Fruit fly (Drosophila melanogaster) whole organism, embryonic: ENCODE results near the gene CG32073.

Source experiments
- Asciz ChIP-seq: fragments of 200-800 bp; sonication (Bioruptor generic); optimal IDR thresholded peaks from 2 replicates; lab custom pipeline; 2017; ENCODE audit warnings: missing biosample characterization, mild to moderate bottlenecking, missing genetic modification characterization, missing genetic modification reagents
- BtbVII ChIP-seq: fragments of 200-800 bp; sonication (Bioruptor generic); optimal IDR thresholded peaks from 3 replicates; lab custom pipeline; 2017; ENCODE audit warnings: missing biosample characterization, mild to moderate bottlenecking, missing genetic modification characterization
- Bteb2 ChIP-seq: fragments of 200-800 bp; sonication (Bioruptor generic); optimal IDR thresholded peaks from 2 replicates; lab custom pipeline; 2016; ENCODE audit warnings: missing biosample characterization, missing genetic modification characterization
- CG14014 ChIP-seq: fragments of 200-800 bp; sonication (Bioruptor generic); IDR thresholded peaks from 2 replicates; pipeline ENCODE4 v1.3.6; 2022; ENCODE audit warnings: missing biosample characterization, missing genetic modification characterization
- CG15269 ChIP-seq: fragments of 200-800 bp; sonication (Bioruptor generic); optimal IDR thresholded peaks from 2 replicates; lab custom pipeline; 2018; ENCODE audit warnings: missing biosample characterization, mild to moderate bottlenecking, missing genetic modification characterization, moderate library complexity
- CG15479 ChIP-seq: fragments of 200-800 bp; sonication (Bioruptor generic); optimal IDR thresholded peaks from 3 replicates; lab custom pipeline; 2019; ENCODE audit warnings: missing biosample characterization, mild to moderate bottlenecking, missing genetic modification characterization, moderate library complexity
- CG15601 ChIP-seq: fragments of 200-800 bp; sonication (Bioruptor generic); optimal IDR thresholded peaks from 3 replicates; lab custom pipeline; 2019; ENCODE audit warnings: missing biosample characterization, mild to moderate bottlenecking, missing genetic modification characterization, moderate library complexity
- CG16779 ChIP-seq: fragments of 200-800 bp; sonication (Bioruptor generic); IDR thresholded peaks from 2 replicates; pipeline ENCODE4 v1.3.6; 2022; ENCODE audit warnings: missing biosample characterization, missing genetic modification characterization
- CG17328 ChIP-seq: fragments of 200-800 bp; sonication (Bioruptor generic); IDR thresholded peaks from 2 replicates; pipeline ENCODE4 v1.3.6; 2022; ENCODE audit warnings: missing biosample characterization, missing genetic modification characterization
- CG17829 ChIP-seq: fragments of 200-800 bp; optimal IDR thresholded peaks from 2 replicates; lab custom pipeline; 2019; ENCODE audit warnings: missing biosample characterization, mild to moderate bottlenecking, missing genetic modification characterization, moderate library complexity
- CG1792 ChIP-seq: fragments of 200-800 bp; sonication (Bioruptor generic); optimal IDR thresholded peaks from 2 replicates; lab custom pipeline; 2016; ENCODE audit warnings: missing biosample characterization, missing genetic modification characterization
- CG18262 ChIP-seq: fragments of 200-800 bp; optimal IDR thresholded peaks from 3 replicates; lab custom pipeline; 2019; ENCODE audit warnings: missing biosample characterization, mild to moderate bottlenecking, missing genetic modification characterization, moderate library complexity
- CG18599 ChIP-seq: fragments of 200-800 bp; sonication (Bioruptor generic); optimal IDR thresholded peaks from 3 replicates; lab custom pipeline; 2017; ENCODE audit warnings: missing biosample characterization, missing genetic modification characterization, mild to moderate bottlenecking, moderate library complexity, missing genetic modification reagents
- CG2120 ChIP-seq: fragments of 200-800 bp; sonication (Bioruptor generic); optimal IDR thresholded peaks from 3 replicates; lab custom pipeline; 2016; ENCODE audit warnings: missing biosample characterization, missing genetic modification characterization
- CG2199 ChIP-seq: fragments of 200-800 bp; sonication (Bioruptor generic); IDR thresholded peaks from 3 replicates; pipeline ENCODE4 v1.3.6; 2022; ENCODE audit warnings: missing biosample characterization, missing genetic modification characterization
- CG30431 ChIP-seq: fragments of 200-800 bp; sonication (Bioruptor generic); optimal IDR thresholded peaks from 2 replicates; lab custom pipeline; 2017; ENCODE audit warnings: missing biosample characterization, missing genetic modification characterization
- CG4360 ChIP-seq: fragments of 200-800 bp; sonication (Bioruptor generic); IDR thresholded peaks from 2 replicates; pipeline ENCODE4 v1.3.6; 2022; ENCODE audit warnings: missing biosample characterization, missing genetic modification characterization
- CG5180 ChIP-seq: fragments of 200-800 bp; sonication (Bioruptor generic); optimal IDR thresholded peaks from 3 replicates; lab custom pipeline; 2017; ENCODE audit warnings: missing biosample characterization, missing genetic modification characterization, mild to moderate bottlenecking, moderate library complexity, missing genetic modification reagents
- CG6791 ChIP-seq: fragments of 200-800 bp; sonication (Bioruptor generic); IDR thresholded peaks from 3 replicates; pipeline ENCODE4 v1.3.6; 2022; ENCODE audit warnings: missing biosample characterization, missing genetic modification characterization; ENCODE audit not compliant: partially characterized antibody
- Doc2 ChIP-seq: fragments of 200-800 bp; sonication (Bioruptor generic); IDR thresholded peaks from 2 replicates; pipeline ENCODE4 v1.3.6; 2022; ENCODE audit warnings: missing biosample characterization, missing genetic modification characterization
- Dref ChIP-seq: fragments of 200-800 bp; sonication (Bioruptor generic); IDR thresholded peaks from 2 replicates; pipeline ENCODE4 v1.3.6; 2022; ENCODE audit warnings: missing biosample characterization, missing genetic modification characterization
- Gsc ChIP-seq: fragments of 200-800 bp; sonication (Bioruptor generic); IDR thresholded peaks from 2 replicates; pipeline ENCODE4 v1.3.6; 2022; ENCODE audit warnings: missing biosample characterization, missing genetic modification characterization
- MTF-1 ChIP-seq: fragments of 200-800 bp; sonication (Bioruptor generic); optimal IDR thresholded peaks from 2 replicates; lab custom pipeline; 2018; ENCODE audit warnings: missing biosample characterization, mild to moderate bottlenecking, missing genetic modification characterization, borderline replicate concordance
- Mrtf ChIP-seq: fragments of 200-800 bp; sonication (Bioruptor generic); IDR thresholded peaks from 3 replicates; pipeline ENCODE4 v1.3.6; 2022; ENCODE audit warnings: missing biosample characterization, missing genetic modification characterization
- Neu2 ChIP-seq: fragments of 200-800 bp; sonication (Bioruptor generic); optimal IDR thresholded peaks from 3 replicates; lab custom pipeline; 2016; ENCODE audit warnings: missing biosample characterization, missing genetic modification characterization, borderline replicate concordance
- Rx ChIP-seq: fragments of 200-800 bp; sonication (Bioruptor generic); IDR thresholded peaks from 2 replicates; pipeline ENCODE4 v1.3.6; 2022; ENCODE audit warnings: missing biosample characterization, missing genetic modification characterization
- Tbp ChIP-seq: fragments of >200 bp; optimal IDR thresholded peaks from 2 replicates; lab custom pipeline; 2018; ENCODE audit warnings: missing biosample characterization, missing genetic modification characterization
- ase ChIP-seq: fragments of 200-800 bp; sonication (Bioruptor generic); IDR thresholded peaks from 3 replicates; pipeline ENCODE4 v1.3.6; 2022; ENCODE audit warnings: missing biosample characterization, missing genetic modification characterization
- ato ChIP-seq: fragments of 200-800 bp; sonication (Bioruptor generic); IDR thresholded peaks from 2 replicates; pipeline ENCODE4 v1.3.6; 2022; ENCODE audit warnings: missing biosample characterization, missing genetic modification characterization; ENCODE audit not compliant: partially characterized antibody
- bowl ChIP-seq: fragments of 200-800 bp; sonication (Bioruptor generic); IDR thresholded peaks from 2 replicates; pipeline ENCODE4 v1.3.6; 2022; ENCODE audit warnings: missing biosample characterization, missing genetic modification characterization
- caup ChIP-seq: fragments of 200-800 bp; sonication (Bioruptor generic); optimal IDR thresholded peaks from 3 replicates; lab custom pipeline; 2017; ENCODE audit warnings: missing biosample characterization, mild to moderate bottlenecking, missing genetic modification characterization, moderate library complexity; ENCODE audit not compliant: severe bottlenecking
- dpn ChIP-seq, 2 experiments: fragments of 200-800 bp; sonication (Bioruptor generic); optimal IDR thresholded peaks; 3 replicates each; lab custom pipeline; 2016; ENCODE audit warnings: missing biosample characterization in 2 of 2, missing genetic modification characterization in 2 of 2
- ind ChIP-seq: fragments of 200-800 bp; sonication (Bioruptor generic); optimal IDR thresholded peaks from 3 replicates; lab custom pipeline; 2016; ENCODE audit warnings: missing biosample characterization, missing genetic modification characterization
- jigr1 ChIP-seq: fragments of 200-800 bp; sonication (Bioruptor generic); IDR thresholded peaks from 3 replicates; pipeline ENCODE4 v1.3.6; 2022; ENCODE audit warnings: missing biosample characterization, missing genetic modification characterization
- kah ChIP-seq: fragments of 200-800 bp; sonication (Bioruptor generic); optimal IDR thresholded peaks from 2 replicates; lab custom pipeline; 2018; ENCODE audit warnings: missing biosample characterization, mild to moderate bottlenecking, missing genetic modification characterization
- ken ChIP-seq: fragments of 200-800 bp; sonication (Bioruptor generic); IDR thresholded peaks from 3 replicates; pipeline ENCODE4 v1.3.6; 2022; ENCODE audit warnings: missing biosample characterization, missing genetic modification characterization
- knrl ChIP-seq: fragments of 200-800 bp; sonication (Bioruptor generic); IDR thresholded peaks from 3 replicates; pipeline ENCODE4 v1.3.6; 2022; ENCODE audit warnings: missing biosample characterization, missing genetic modification characterization; ENCODE audit not compliant: partially characterized antibody
- lbe ChIP-seq: fragments of 200-800 bp; sonication (Bioruptor generic); optimal IDR thresholded peaks from 2 replicates; lab custom pipeline; 2016; ENCODE audit warnings: missing biosample characterization, mild to moderate bottlenecking, missing genetic modification characterization
- lola ChIP-seq, 3 experiments: fragments of >200 bp in 2 of 3; fragments of 200-800 bp in 1 of 3; sonication (Bioruptor generic) in 1 of 3; optimal IDR thresholded peaks; 2 replicates each; lab custom pipeline; 2017 to 2019; ENCODE audit warnings: missing biosample characterization in 3 of 3, missing genetic modification characterization in 3 of 3, mild to moderate bottlenecking in 1 of 3, moderate library complexity in 1 of 3
- otp ChIP-seq: fragments of 200-800 bp; sonication (Bioruptor generic); IDR thresholded peaks from 3 replicates; pipeline ENCODE4, ENCODE4 v1.3.6; 2022; ENCODE audit warnings: missing biosample characterization, missing genetic modification characterization
- salm ChIP-seq: fragments of 200-800 bp; sonication (Bioruptor generic); optimal IDR thresholded peaks from 2 replicates; lab custom pipeline; 2018; ENCODE audit warnings: missing biosample characterization, mild to moderate bottlenecking, missing genetic modification characterization
- sens-2 ChIP-seq: fragments of 200-800 bp; sonication (Bioruptor generic); IDR thresholded peaks from 2 replicates; pipeline ENCODE4 v1.3.6; 2022; ENCODE audit warnings: missing biosample characterization, missing genetic modification characterization
- sr ChIP-seq: fragments of 200-800 bp; sonication (Bioruptor generic); IDR thresholded peaks from 3 replicates; pipeline ENCODE4 v1.3.6; 2022; ENCODE audit warnings: missing biosample characterization, missing genetic modification characterization
- ssp ChIP-seq: fragments of 200-800 bp; sonication (Bioruptor generic); IDR thresholded peaks from 2 replicates; pipeline ENCODE4 v1.3.6; 2022; ENCODE audit warnings: missing biosample characterization, missing genetic modification characterization
- sug ChIP-seq: fragments of 200-800 bp; optimal IDR thresholded peaks from 2 replicates; lab custom pipeline; 2019; ENCODE audit warnings: missing biosample characterization, mild to moderate bottlenecking, missing genetic modification characterization, moderate library complexity
- vfl ChIP-seq: fragments of 200-800 bp; sonication (Bioruptor generic); optimal IDR thresholded peaks from 2 replicates; lab custom pipeline; 2016; ENCODE audit warnings: missing biosample characterization, missing genetic modification characterization
- vnd ChIP-seq: fragments of 200-800 bp; sonication (Bioruptor generic); IDR thresholded peaks from 3 replicates; pipeline ENCODE4 v1.3.6; 2022; ENCODE audit warnings: missing biosample characterization, missing genetic modification characterization; ENCODE audit not compliant: partially characterized antibody
- vvl ChIP-seq: fragments of 200-800 bp; sonication (Bioruptor generic); IDR thresholded peaks from 2 replicates; pipeline ENCODE4 v1.3.6; 2022; ENCODE audit warnings: missing biosample characterization, missing genetic modification characterization
- zfh1 ChIP-seq: fragments of 200-800 bp; sonication (Bioruptor generic); IDR thresholded peaks from 3 replicates; pipeline ENCODE4 v1.3.6; 2022; ENCODE audit warnings: missing biosample characterization, missing genetic modification characterization

CG32073 gene

dm6 chr3L:11118627-11119395, 11.4 kb upstream of the CG32073 start (continued):
- TF ChIP-seq CG18262 (tag; lab: Kevin White, UChicago) (peak; percentile 30), lbe (peak; percentile 11), MTF-1 (GFP tag; lab: Kevin White, UChicago) (peak; percentile 86), vvl (GFP tag; lab: Robert Waterston, UW) (peak; percentile 75; the same call in 1 of the 2 replicates), ind (GFP tag; lab: Kevin White, UChicago) (no peak), CG6791 (GFP tag; lab: Robert Waterston, UW) (no peak), Bteb2 (GFP tag; lab: Kevin White, UChicago) (peak; percentile 41), Rx (GFP tag; lab: Robert Waterston, UW) (no peak), vfl (GFP tag; lab: Kevin White, UChicago) (peak; percentile 24), jigr1 (GFP tag; lab: Robert Waterston, UW) (no peak), Doc2 (GFP tag; lab: Robert Waterston, UW) (no peak), caup (GFP tag; lab: Kevin White, UChicago) (peak; percentile 86), vnd (GFP tag; lab: Robert Waterston, UW) (no peak), ken (GFP tag; lab: Robert Waterston, UW) (no peak), CG15479 (GFP tag; lab: Kevin White, UChicago) (peak; percentile 86), Asciz (peak; percentile 84), CG4360 (peak; percentile 96), CG2120 (GFP tag; lab: Kevin White, UChicago) (peak; percentile 56), sens-2 (GFP tag; lab: Robert Waterston, UW) (peak; percentile 68), CG5180 (peak; percentile 77), CG18599 (GFP tag; lab: Kevin White, UChicago) (peak; percentile 91), dpn (GFP tag; optimal IDR thresholded peaks at IDR 0.05; lab: Kevin White, UChicago) (peak; percentile 16 to 49), salm (tag; lab: Kevin White, UChicago) (peak; percentile 37), CG15601 (peak; percentile 91), CG17328 (GFP tag; lab: Robert Waterston, UW) (peak; percentile 69), knrl (GFP tag; lab: Robert Waterston, UW) (no peak), CG1792 (peak; percentile 69), ato (GFP tag; lab: Robert Waterston, UW) (no peak), sr (GFP tag; lab: Robert Waterston, UW) (no peak), CG16779 (GFP tag; lab: Robert Waterston, UW) (0 out of 2 replicates have a peak, but pooled peaks have one; percentile 34), otp (peak; percentile 65; the same call in 1 of the 3 replicates), kah (GFP tag; lab: Kevin White, UChicago) (peak; percentile 58), Neu2 (GFP tag; lab: Kevin White, UChicago) (no peak), ssp (GFP tag; lab: Robert Waterston, UW) (no peak), ase (GFP tag; lab: Robert Waterston, UW) (0 out of 3 replicates have a peak, but pooled peaks have one; percentile 30), BtbVII (GFP tag; lab: Kevin White, UChicago) (peak; percentile 73), Gsc (GFP tag; lab: Robert Waterston, UW) (no peak), CG14014 (peak; percentile 74; the same call in 1 of the 2 replicates), zfh1 (GFP tag; lab: Robert Waterston, UW) (peak; percentile 77), CG15269 (peak; percentile 62), Dref (GFP tag; lab: Robert Waterston, UW) (no peak), Tbp (GFP tag; lab: Kevin White, UChicago) (no peak), Mrtf (GFP tag; lab: Robert Waterston, UW) (no peak), CG30431 (GFP tag; lab: Kevin White, UChicago) (no peak), sug (tag; lab: Kevin White, UChicago) (peak; percentile 85), bowl (GFP tag; lab: Robert Waterston, UW) (no peak), CG2199 (0 out of 3 replicates have a peak, but pooled peaks have one; percentile 71), CG17829 (tag; lab: Kevin White, UChicago) (peak; percentile 50), lola (GFP tag; optimal IDR thresholded peaks at IDR 0.05; lab: Kevin White, UChicago) (peak in 1 of 3 experiments; percentile 18)
